Fruit fly (Drosophila melanogaster): Measurements from ENCODE around the gene fln.

The fln gene

dm6 chr3L:19991120-19991519 is at the start of gene fln:
TSS of gene fln (minus strand) at chr3L:19991220.
- TF ChIP-seq CG17801 (GFP tag; optimal IDR thresholded peaks at IDR 0.05; ENCODE audit: partially characterized antibody), result no peak

- no peak for TF ChIP-seq CG17801 (GFP tag; optimal IDR thresholded peaks at IDR 0.05; ENCODE audit: partially characterized antibody)
Measured at dm6 chr3L:20036610-20037009, 45.6 kb upstream of the fln start.

- no peak for TF ChIP-seq CG17801 (GFP tag; optimal IDR thresholded peaks at IDR 0.05; ENCODE audit: partially characterized antibody)
Measured at dm6 chr3L:20028753-20029152, 37.7 kb upstream of the fln start, which contains the start of gene Lamtor1. TSS of gene Lamtor1 (minus strand) at chr3L:20029020.

dm6 chr3L:20027735-20028134 is 36.7 kb upstream of the fln start, which contains the start of gene CG14183:
TSS of gene CG14183 (minus strand) at chr3L:20027835.
- no peak for TF ChIP-seq CG17801 (GFP tag; optimal IDR thresholded peaks at IDR 0.05; ENCODE audit: partially characterized antibody)

- TF ChIP-seq CG17801 (GFP tag; optimal IDR thresholded peaks at IDR 0.05; ENCODE audit: partially characterized antibody), result peak; percentile 5
Measured at dm6 chr3L:20006269-20007265, 15.5 kb upstream of the fln start.

- TF ChIP-seq CG17801 (GFP tag; optimal IDR thresholded peaks at IDR 0.05; ENCODE audit: partially characterized antibody), result no peak
Measured at dm6 chr3L:20005033-20005782, 14.2 kb upstream of the fln start, which contains the start of gene kug. TSS of gene kug (plus strand) at chr3L:20005301.

DNA sequence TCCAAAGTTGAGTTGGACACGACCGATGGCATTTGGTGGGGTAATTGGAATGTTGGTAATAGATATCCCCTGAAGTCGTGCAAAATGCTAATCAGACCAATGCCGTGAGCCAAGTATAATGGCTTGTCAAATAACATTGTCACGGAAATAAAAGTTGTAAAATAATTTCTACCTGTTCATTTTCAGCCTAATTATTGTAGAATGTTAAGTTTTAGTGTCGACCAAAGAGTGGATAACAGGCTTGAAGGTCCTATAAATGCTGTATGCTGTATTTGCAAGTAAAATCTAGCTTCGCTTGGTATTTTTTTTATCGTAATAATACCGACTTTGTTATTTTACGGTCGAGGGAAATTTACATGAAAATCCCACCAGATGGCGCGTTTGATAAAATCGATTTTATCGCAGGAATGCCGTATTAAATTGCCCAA is 13.4 kb upstream of the fln start:
- no peak for TF ChIP-seq CG17801 (GFP tag; optimal IDR thresholded peaks at IDR 0.05; ENCODE audit: partially characterized antibody)

DNA sequence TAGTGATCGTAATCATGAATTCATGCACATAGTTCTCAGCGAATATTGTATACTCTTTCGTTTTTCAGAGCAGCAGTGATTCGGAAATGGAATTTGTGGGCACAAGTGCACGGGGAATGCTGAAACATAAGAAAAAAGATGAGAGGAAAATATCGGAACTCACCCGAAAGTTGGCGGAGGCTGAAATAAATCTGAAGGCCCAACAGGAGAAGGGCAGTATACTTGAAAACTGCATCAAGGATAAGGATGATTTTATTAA is 12.1 kb upstream of the fln start:
- no peak for TF ChIP-seq CG17801 (GFP tag; optimal IDR thresholded peaks at IDR 0.05; ENCODE audit: partially characterized antibody)

dm6 chr3L:20002482-20003234 is 11.6 kb upstream of the fln start, which contains the start of gene CG7668:
TSS of gene CG7668 (plus strand) at chr3L:20002736.
- TF ChIP-seq CG17801 (GFP tag; optimal IDR thresholded peaks at IDR 0.05; ENCODE audit: partially characterized antibody), result peak; percentile 82

DNA sequence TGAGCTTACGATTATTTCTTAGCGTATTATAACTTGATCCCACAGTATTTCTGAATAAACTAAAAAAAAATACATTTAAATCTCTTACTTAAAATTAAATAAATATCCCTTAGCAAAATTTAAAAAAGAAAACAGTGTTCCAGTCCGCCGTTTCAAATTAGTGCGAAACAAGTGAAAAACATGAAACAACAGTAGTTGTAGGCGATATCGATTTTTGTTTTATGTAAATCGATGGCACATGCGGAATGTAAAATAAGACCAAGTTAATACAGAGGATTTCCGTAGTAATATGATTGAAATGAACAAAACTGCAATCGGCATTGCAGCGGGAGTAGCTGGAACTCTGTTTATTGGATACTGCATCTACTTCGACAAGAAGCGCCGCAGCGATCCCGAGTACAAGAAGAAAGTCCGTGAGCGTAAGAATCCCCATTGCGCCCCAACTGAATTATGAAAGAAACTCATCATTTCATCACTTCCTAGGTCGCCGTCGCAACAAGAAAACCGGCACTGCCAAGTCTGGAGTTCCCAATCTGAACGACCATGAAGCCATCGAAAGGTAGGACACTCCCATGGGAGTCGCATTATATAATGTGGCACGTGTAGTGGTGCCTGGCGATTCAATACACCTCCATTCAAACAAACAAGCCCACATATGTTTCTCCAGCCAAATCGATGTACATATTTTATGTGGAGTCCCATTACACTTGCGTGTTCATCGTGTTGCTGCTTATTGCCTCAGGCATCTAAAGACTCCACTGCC is 10.0 kb upstream of the fln start:
- TF ChIP-seq CG17801 (GFP tag; optimal IDR thresholded peaks at IDR 0.05; ENCODE audit: partially characterized antibody), result no peak

- TF ChIP-seq CG17801 (GFP tag; optimal IDR thresholded peaks at IDR 0.05; ENCODE audit: partially characterized antibody), result no peak
Measured at dm6 chr3L:20000081-20000736, 9.2 kb upstream of the fln start, which contains the start of the genes Tom20 and Gabat. TSS of gene Tom20 (plus strand) at chr3L:20000644. TSS of gene Gabat (minus strand) at chr3L:20000686.

- no peak for TF ChIP-seq CG17801 (GFP tag; optimal IDR thresholded peaks at IDR 0.05; ENCODE audit: partially characterized antibody)
Measured at dm6 chr3L:19994015-19994414, 3.0 kb upstream of the fln start.

DNA sequence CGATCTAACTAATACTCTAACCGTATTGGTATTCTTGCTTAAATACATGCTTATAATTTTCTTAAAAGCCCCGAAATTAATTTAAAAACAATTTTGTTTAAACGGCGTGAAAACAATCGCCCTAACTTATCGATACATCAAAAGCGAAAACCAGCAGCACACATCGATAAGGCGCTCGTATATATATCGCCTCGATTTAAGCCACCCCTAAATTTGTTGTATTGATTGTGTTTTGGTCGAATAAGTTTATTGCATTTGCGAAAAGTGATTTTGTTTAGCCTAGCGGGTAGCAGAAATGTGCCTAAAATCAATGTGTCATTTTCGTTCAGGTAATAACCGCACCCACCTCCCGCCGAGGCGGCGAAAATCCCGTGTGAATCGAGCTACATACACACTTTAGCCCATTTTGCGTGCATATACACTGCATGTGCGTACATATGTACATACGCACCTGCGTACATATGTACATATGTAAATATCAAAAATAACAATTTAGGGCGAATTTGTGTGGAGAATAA is 753 bp upstream of the fln start, which contains the start of the genes CG7646 and Nca:
Gene CG7646 (plus strand): TSS at position 174 of the 518 bp plus-strand sequence.
Gene Nca (plus strand): TSS at position 174 of the 518 bp plus-strand sequence.
- TF ChIP-seq CG17801 (GFP tag; optimal IDR thresholded peaks at IDR 0.05; ENCODE audit: partially characterized antibody), result no peak
